Worm (Caenorhabditis elegans) whole organism, young adult: ENCODE data around the gene Y57G11B.5.

Experiments
- B0261.1 ChIP-seq: sonication (generic microtip); optimal IDR thresholded peaks from 2 replicates; lab custom pipeline; 2016; ENCODE audit warnings: mild to moderate bottlenecking, missing genetic modification characterization, moderate library complexity, missing compliant biosample characterization
- pha-4 ChIP-seq: fragments of 150-350 bp; sonication (generic microtip); optimal IDR thresholded peaks from 2 replicates; lab custom pipeline; 2014; ENCODE audit warnings: missing biosample characterization, missing genetic modification reagents, missing genetic modification characterization

- TF ChIP-seq pha-4 (no peak), B0261.1 (tag; lab: Kevin White, UChicago) (no peak)
Observed at ce11 chrIV:14617985-14618384, 43.4 kb downstream of the Y57G11B.5 start.
